Fruit fly (Drosophila melanogaster) whole organism, embryonic: ENCODE data around the gene AstC.

Experiments used
- Adf1 ChIP-seq: fragments of 200-800 bp; sonication (Bioruptor generic); IDR thresholded peaks from 2 replicates; pipeline ENCODE4 v1.3.6; 2022; ENCODE audit warnings: missing biosample characterization, missing genetic modification characterization
- BEAF-32 ChIP-seq: fragments of 200-800 bp; sonication (Bioruptor generic); optimal IDR thresholded peaks from 3 replicates; lab custom pipeline; 2017; ENCODE audit warnings: missing biosample characterization, missing genetic modification characterization, mild to moderate bottlenecking, moderate library complexity, missing genetic modification reagents
- C15 ChIP-seq: fragments of 200-800 bp; sonication (Bioruptor generic); IDR thresholded peaks from 3 replicates; pipeline ENCODE4 v1.3.6; 2022; ENCODE audit warnings: missing biosample characterization, missing genetic modification characterization
- CG10462 ChIP-seq: fragments of 200-800 bp; sonication (Bioruptor generic); optimal IDR thresholded peaks from 2 replicates; lab custom pipeline; 2016; ENCODE audit warnings: missing biosample characterization, missing genetic modification characterization
- CG11398 ChIP-seq: fragments of 200-800 bp; sonication (Bioruptor generic); optimal IDR thresholded peaks from 2 replicates; lab custom pipeline; 2016; ENCODE audit warnings: missing biosample characterization, missing genetic modification characterization
- CG17802 ChIP-seq: fragments of 200-800 bp; sonication (Bioruptor generic); optimal IDR thresholded peaks from 2 replicates; lab custom pipeline; 2018; ENCODE audit warnings: missing biosample characterization, mild to moderate bottlenecking, missing genetic modification characterization, moderate library complexity
- CG2129 ChIP-seq: fragments of 200-800 bp; sonication (Bioruptor generic); IDR thresholded peaks from 2 replicates; pipeline ENCODE4 v1.3.6; 2022; ENCODE audit warnings: missing biosample characterization, missing genetic modification characterization; ENCODE audit not compliant: partially characterized antibody
- CG2875 ChIP-seq: fragments of 200-800 bp; sonication (Bioruptor generic); optimal IDR thresholded peaks from 2 replicates; lab custom pipeline; 2017; ENCODE audit warnings: missing biosample characterization, mild to moderate bottlenecking, missing genetic modification characterization, missing genetic modification reagents
- CG30431 ChIP-seq: fragments of 200-800 bp; sonication (Bioruptor generic); optimal IDR thresholded peaks from 2 replicates; lab custom pipeline; 2017; ENCODE audit warnings: missing biosample characterization, missing genetic modification characterization
- CG31388 ChIP-seq: fragments of 200-800 bp; sonication (Bioruptor generic); optimal IDR thresholded peaks from 2 replicates; lab custom pipeline; 2016; ENCODE audit warnings: missing biosample characterization, missing genetic modification characterization
- CG31441 ChIP-seq: fragments of 200-800 bp; sonication (Bioruptor generic); IDR thresholded peaks from 2 replicates; pipeline ENCODE4 v1.3.6; 2022; ENCODE audit warnings: missing biosample characterization, missing genetic modification characterization
- CG3163 ChIP-seq: fragments of 200-800 bp; sonication (Bioruptor generic); optimal IDR thresholded peaks from 3 replicates; lab custom pipeline; 2016; ENCODE audit warnings: missing biosample characterization, missing genetic modification characterization
- CG34224 ChIP-seq: fragments of 200-800 bp; sonication (Bioruptor generic); IDR thresholded peaks from 3 replicates; pipeline ENCODE4 v1.3.6; 2022; ENCODE audit warnings: missing biosample characterization, missing genetic modification characterization; ENCODE audit not compliant: partially characterized antibody
- CG43689 ChIP-seq: fragments of 200-800 bp; sonication (Bioruptor generic); IDR thresholded peaks from 2 replicates; pipeline ENCODE4 v1.3.6; 2022; ENCODE audit warnings: missing biosample characterization, missing genetic modification characterization
- CG5953 ChIP-seq: fragments of 200-800 bp; sonication (Bioruptor generic); IDR thresholded peaks from 2 replicates; pipeline ENCODE4 v1.3.6; 2022; ENCODE audit warnings: missing biosample characterization, missing genetic modification characterization
- Dp ChIP-seq: fragments of 200-800 bp; sonication (Bioruptor generic); optimal IDR thresholded peaks from 2 replicates; lab custom pipeline; 2018; ENCODE audit warnings: missing biosample characterization, mild to moderate bottlenecking, missing genetic modification characterization, moderate library complexity
- Ets97D ChIP-seq: fragments of 200-800 bp; sonication (Bioruptor generic); optimal IDR thresholded peaks from 3 replicates; lab custom pipeline; 2016; ENCODE audit warnings: missing biosample characterization, missing genetic modification characterization
- Kr ChIP-seq: fragments of 200-800 bp; sonication (Bioruptor generic); optimal IDR thresholded peaks from 2 replicates; lab custom pipeline; 2017; ENCODE audit warnings: missing biosample characterization, mild to moderate bottlenecking, missing genetic modification characterization
- Mes4 ChIP-seq: fragments of 200-800 bp; sonication (Bioruptor generic); optimal IDR thresholded peaks from 2 replicates; lab custom pipeline; 2016; ENCODE audit warnings: missing biosample characterization, missing genetic modification characterization
- Nf-YA ChIP-seq: fragments of 200-800 bp; sonication (Bioruptor generic); IDR thresholded peaks from 2 replicates; pipeline ENCODE4 v1.3.6; 2022; ENCODE audit warnings: missing biosample characterization, missing genetic modification characterization
- Oaz ChIP-seq: fragments of 200-800 bp; sonication (Bioruptor generic); IDR thresholded peaks from 2 replicates; pipeline ENCODE4 v1.3.6; 2022; ENCODE audit warnings: missing biosample characterization, missing genetic modification characterization
- Opbp ChIP-seq: fragments of 200-800 bp; sonication (Bioruptor generic); IDR thresholded peaks from 3 replicates; pipeline ENCODE4 v1.3.6; 2022; ENCODE audit warnings: missing biosample characterization, missing genetic modification characterization; ENCODE audit not compliant: partially characterized antibody
- Pdp1 ChIP-seq, 2 experiments: fragments of 200-800 bp; sonication (Bioruptor generic); optimal IDR thresholded peaks; 3 replicates each; lab custom pipeline; 2016; ENCODE audit warnings: missing biosample characterization in 2 of 2, missing genetic modification characterization in 2 of 2, mild to moderate bottlenecking in 1 of 2, moderate library complexity in 1 of 2
- Spps ChIP-seq: fragments of 200-800 bp; sonication (Bioruptor generic); optimal IDR thresholded peaks from 2 replicates; lab custom pipeline; 2018; ENCODE audit warnings: missing biosample characterization, mild to moderate bottlenecking, missing genetic modification characterization
- Sry-β ChIP-seq: fragments of 200-800 bp; sonication (Bioruptor generic); optimal IDR thresholded peaks from 2 replicates; lab custom pipeline; 2018; ENCODE audit warnings: missing biosample characterization, mild to moderate bottlenecking, missing genetic modification characterization, moderate library complexity
- Sry-δ ChIP-seq: fragments of 200-800 bp; sonication (Bioruptor generic); optimal IDR thresholded peaks from 2 replicates; lab custom pipeline; 2016; ENCODE audit warnings: missing biosample characterization, missing genetic modification characterization
- Tbp ChIP-seq: fragments of >200 bp; optimal IDR thresholded peaks from 2 replicates; lab custom pipeline; 2018; ENCODE audit warnings: missing biosample characterization, missing genetic modification characterization
- ash1 ChIP-seq: fragments of 200-800 bp; sonication (Bioruptor generic); optimal IDR thresholded peaks from 2 replicates; lab custom pipeline; 2018; ENCODE audit warnings: missing biosample characterization, mild to moderate bottlenecking, missing genetic modification characterization
- cas ChIP-seq: fragments of 200-800 bp; sonication (Bioruptor generic); IDR thresholded peaks from 2 replicates; pipeline ENCODE4 v1.3.6; 2022; ENCODE audit warnings: missing biosample characterization, missing genetic modification characterization
- caup ChIP-seq: fragments of 200-800 bp; sonication (Bioruptor generic); optimal IDR thresholded peaks from 3 replicates; lab custom pipeline; 2017; ENCODE audit warnings: missing biosample characterization, mild to moderate bottlenecking, missing genetic modification characterization, moderate library complexity; ENCODE audit not compliant: severe bottlenecking
- corto ChIP-seq: fragments of 200-800 bp; sonication (Bioruptor generic); optimal IDR thresholded peaks from 2 replicates; lab custom pipeline; 2016; ENCODE audit warnings: missing biosample characterization, mild to moderate bottlenecking, missing genetic modification characterization, moderate library complexity
- crp ChIP-seq, 2 experiments: fragments of 200-800 bp; sonication (Bioruptor generic); optimal IDR thresholded peaks; 2 replicates in 1 of 2; 3 replicates in 1 of 2; lab custom pipeline; 2017; ENCODE audit warnings: missing biosample characterization in 2 of 2, missing genetic modification characterization in 2 of 2, mild to moderate bottlenecking in 1 of 2, moderate library complexity in 1 of 2
- cwo ChIP-seq: fragments of 200-800 bp; sonication (Bioruptor generic); optimal IDR thresholded peaks from 3 replicates; lab custom pipeline; 2017; ENCODE audit warnings: missing biosample characterization, missing genetic modification characterization, mild to moderate bottlenecking, moderate library complexity, missing genetic modification reagents
- danr ChIP-seq: fragments of 200-800 bp; sonication (Bioruptor generic); IDR thresholded peaks from 2 replicates; pipeline ENCODE4 v1.3.6; 2022; ENCODE audit warnings: missing biosample characterization, missing genetic modification characterization
- dm ChIP-seq: fragments of 200-800 bp; sonication (Bioruptor generic); optimal IDR thresholded peaks from 3 replicates; lab custom pipeline; 2016; ENCODE audit warnings: missing biosample characterization, missing genetic modification characterization
- fd102C ChIP-seq: fragments of 200-800 bp; sonication (Bioruptor generic); optimal IDR thresholded peaks from 2 replicates; lab custom pipeline; 2018; ENCODE audit warnings: missing biosample characterization, mild to moderate bottlenecking, missing genetic modification characterization, moderate library complexity
- gcm ChIP-seq: fragments of 200-800 bp; sonication (Bioruptor generic); optimal IDR thresholded peaks from 2 replicates; lab custom pipeline; 2019; ENCODE audit warnings: missing biosample characterization, mild to moderate bottlenecking, missing genetic modification characterization, moderate library complexity
- lov ChIP-seq, 2 experiments: fragments of 200-800 bp in 1 of 2; fragments of >200 bp in 1 of 2; sonication (Bioruptor generic) in 1 of 2; IDR thresholded peaks in 1 of 2; optimal IDR thresholded peaks in 1 of 2; 2 replicates in 1 of 2; 3 replicates in 1 of 2; pipeline versions ENCODE4 v1.3.6 to Lab custom; 2017 to 2022; ENCODE audit warnings: missing biosample characterization in 1 of 2, missing genetic modification characterization in 1 of 2
- maf-S ChIP-seq: fragments of 200-800 bp; sonication (Bioruptor generic); optimal IDR thresholded peaks from 2 replicates; lab custom pipeline; 2016; ENCODE audit warnings: missing biosample characterization, missing genetic modification characterization
- mam ChIP-seq: fragments of 200-800 bp; sonication (Bioruptor generic); optimal IDR thresholded peaks from 3 replicates; lab custom pipeline; 2016; ENCODE audit warnings: missing biosample characterization, missing genetic modification characterization
- nerfin-2 ChIP-seq: fragments of 200-800 bp; sonication (Bioruptor generic); IDR thresholded peaks from 2 replicates; pipeline ENCODE4 v1.3.6; 2022; ENCODE audit warnings: missing biosample characterization, missing genetic modification characterization; ENCODE audit not compliant: partially characterized antibody
- row ChIP-seq: fragments of 200-800 bp; sonication (Bioruptor generic); IDR thresholded peaks from 3 replicates; pipeline ENCODE4 v1.3.6; 2022; ENCODE audit warnings: missing biosample characterization, missing genetic modification characterization
- sob ChIP-seq: fragments of 200-800 bp; sonication (Bioruptor generic); IDR thresholded peaks from 2 replicates; pipeline ENCODE4 v1.3.6; 2022; ENCODE audit warnings: missing biosample characterization, missing genetic modification characterization
- sug ChIP-seq: fragments of 200-800 bp; optimal IDR thresholded peaks from 2 replicates; lab custom pipeline; 2019; ENCODE audit warnings: missing biosample characterization, mild to moderate bottlenecking, missing genetic modification characterization, moderate library complexity
- toy ChIP-seq: fragments of 200-800 bp; sonication (Bioruptor generic); IDR thresholded peaks from 2 replicates; pipeline ENCODE4 v1.3.6; 2022; ENCODE audit warnings: missing biosample characterization, missing genetic modification characterization
- tup ChIP-seq: fragments of 200-800 bp; sonication (Bioruptor generic); optimal IDR thresholded peaks from 2 replicates; lab custom pipeline; 2016; ENCODE audit warnings: missing biosample characterization, mild to moderate bottlenecking, missing genetic modification characterization, moderate library complexity
- wor ChIP-seq: fragments of 200-800 bp; sonication (Bioruptor generic); IDR thresholded peaks from 2 replicates; pipeline ENCODE4 v1.3.6; 2022; ENCODE audit warnings: missing biosample characterization, missing genetic modification characterization

AstC gene

DNA sequence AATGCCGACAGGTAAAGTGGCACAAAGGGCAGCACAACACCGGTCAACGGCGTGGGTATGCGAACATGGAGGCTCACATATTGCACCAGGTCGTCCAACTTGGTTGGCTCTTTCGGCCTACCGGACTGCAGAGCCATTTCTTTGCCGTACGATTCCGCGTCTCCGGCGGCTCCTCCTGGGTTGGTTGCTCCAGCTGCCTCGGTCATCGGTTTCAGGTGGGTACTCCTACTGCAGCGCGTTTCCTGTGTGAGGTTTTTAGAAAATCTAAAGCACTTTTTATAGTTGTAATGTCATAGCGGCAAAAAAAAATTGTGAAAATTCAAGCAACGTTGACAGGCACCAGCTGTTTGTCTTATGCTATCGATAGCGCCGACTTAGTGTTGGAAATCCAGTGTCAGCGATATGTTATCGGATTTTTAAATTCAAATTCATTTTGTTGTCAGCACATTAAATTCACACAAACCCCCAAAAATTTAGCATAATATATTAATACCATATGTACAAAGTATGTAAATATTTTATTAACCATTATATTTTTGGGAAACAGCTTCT is 38.8 kb upstream of the AstC start, which contains the start of gene CG6230 (continued):
- no peak for TF ChIP-seq CG43689 (GFP tag; lab: Robert Waterston, UW)
- no peak for TF ChIP-seq maf-S (GFP tag; lab: Kevin White, UChicago)
- no peak for TF ChIP-seq Kr
- peak; percentile 70 for TF ChIP-seq BEAF-32 (GFP tag; lab: Kevin White, UChicago)
- no peak for TF ChIP-seq toy (GFP tag; lab: Robert Waterston, UW)
- no peak for TF ChIP-seq sug
- no peak for TF ChIP-seq ash1
- peak; percentile 33; the same call in 1 of the 2 replicates for TF ChIP-seq CG2129 (GFP tag; lab: Robert Waterston, UW)
- no peak for TF ChIP-seq fd102C (GFP tag; lab: Kevin White, UChicago)
- no peak for TF ChIP-seq Pdp1 (GFP tag; optimal IDR thresholded peaks at IDR 0.05; lab: Kevin White, UChicago)
- TF ChIP-seq CG31388 (GFP tag; lab: Kevin White, UChicago) = no peak
- no peak for TF ChIP-seq CG10462 (GFP tag; lab: Kevin White, UChicago)
- peak; percentile 31 to 91 for TF ChIP-seq crp (GFP tag; optimal IDR thresholded peaks at IDR 0.05; lab: Kevin White, UChicago)
- TF ChIP-seq row (GFP tag; lab: Robert Waterston, UW) = no peak
- TF ChIP-seq corto (GFP tag; lab: Kevin White, UChicago) = no peak
- TF ChIP-seq lov (optimal IDR thresholded peaks at IDR 0.05; lab: Kevin White, UChicago) = no peak
- TF ChIP-seq lov (GFP tag; IDR thresholded peaks at IDR 0.05; lab: Robert Waterston, UW) = no peak
- no peak for TF ChIP-seq Oaz (GFP tag; lab: Robert Waterston, UW)
- no peak for TF ChIP-seq mam (GFP tag; lab: Kevin White, UChicago)
- TF ChIP-seq nerfin-2 (GFP tag; lab: Robert Waterston, UW) = peak; percentile 70
- TF ChIP-seq Dp (GFP tag; lab: Kevin White, UChicago) = peak; percentile 84
- TF ChIP-seq Nf-YA (GFP tag; lab: Robert Waterston, UW) = no peak
- TF ChIP-seq dm (GFP tag; lab: Kevin White, UChicago) = no peak
- TF ChIP-seq Adf1 (GFP tag; lab: Robert Waterston, UW) = no peak
- no peak for TF ChIP-seq Mes4 (GFP tag; lab: Kevin White, UChicago)
- TF ChIP-seq Tbp (GFP tag; lab: Kevin White, UChicago) = no peak
- TF ChIP-seq sob (GFP tag; lab: Robert Waterston, UW) = no peak
- TF ChIP-seq, all 482 proteins: peak for 49

DNA sequence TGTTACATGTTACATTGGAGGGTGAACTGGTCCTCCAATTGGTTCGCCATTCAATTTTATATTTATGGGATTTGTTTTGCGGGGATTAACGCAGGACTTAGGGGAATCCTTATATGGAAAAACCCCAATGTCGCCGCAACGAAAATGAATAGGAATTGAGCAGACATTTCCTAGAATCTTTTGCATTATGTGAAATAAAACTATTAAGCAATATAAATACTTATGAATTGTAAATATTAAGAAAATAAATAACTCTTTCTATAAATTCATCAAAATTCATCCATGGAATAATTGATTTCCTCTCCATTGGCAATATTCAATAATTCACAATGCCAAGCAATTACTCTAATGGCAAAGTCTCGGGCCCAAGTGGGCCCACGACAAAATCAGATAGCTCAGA is 32.5 kb upstream of the AstC start, which contains the start of gene Gr32a:
Gr32a (plus strand) TSS at position 301 of the 400 bp plus-strand sequence.
- TF ChIP-seq C15 (GFP tag; lab: Robert Waterston, UW) = no peak
- TF ChIP-seq cas (GFP tag; lab: Robert Waterston, UW) = no peak
- TF ChIP-seq tup (GFP tag; lab: Kevin White, UChicago) = no peak
- TF ChIP-seq CG3163 = no peak

DNA sequence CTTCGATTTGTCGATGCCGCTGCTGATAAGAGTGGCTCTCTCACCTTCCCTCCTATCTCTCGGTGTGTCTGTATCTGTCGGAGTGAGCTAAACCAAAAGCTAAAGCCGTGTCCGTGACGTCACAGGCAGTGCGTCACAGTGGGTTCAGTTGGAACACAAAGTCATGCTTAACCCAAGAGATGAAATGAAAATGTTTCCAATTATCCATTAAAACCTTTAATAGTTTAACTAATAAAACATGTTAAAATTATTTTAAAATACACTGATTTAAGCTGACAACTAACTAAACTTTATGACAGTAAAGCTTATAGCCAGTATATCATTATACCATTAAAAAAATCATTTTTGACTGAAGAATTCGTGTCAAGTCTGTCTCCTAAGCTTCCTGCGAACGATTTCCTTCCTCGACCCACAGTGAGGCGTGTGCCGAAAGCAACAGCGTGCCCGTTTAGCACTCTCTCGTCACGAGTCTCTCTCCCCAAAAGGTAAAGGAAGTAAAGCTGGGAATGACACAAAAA is 31.9 kb upstream of the AstC start, which contains the start of gene Idua:
Idua (minus strand) TSS at position 51 of the 518 bp plus-strand sequence.
- TF ChIP-seq wor (no peak), Spps (tag; lab: Kevin White, UChicago) (no peak), CG17802 (tag; lab: Kevin White, UChicago) (no peak), CG2875 (GFP tag; lab: Kevin White, UChicago) (peak; percentile 50), gcm (GFP tag; lab: Kevin White, UChicago) (no peak), caup (GFP tag; lab: Kevin White, UChicago) (no peak), CG11398 (GFP tag; lab: Kevin White, UChicago) (no peak), CG5953 (GFP tag; lab: Robert Waterston, UW) (no peak), danr (no peak), Sry-β (GFP tag; lab: Kevin White, UChicago) (no peak), Sry-δ (no peak), cwo (peak; percentile 82), CG34224 (GFP tag; lab: Robert Waterston, UW) (no peak), CG30431 (GFP tag; lab: Kevin White, UChicago) (no peak), Opbp (GFP tag; lab: Robert Waterston, UW) (no peak), Ets97D (GFP tag; lab: Kevin White, UChicago) (no peak), CG31441 (GFP tag; lab: Robert Waterston, UW) (no peak)
